Worm (Caenorhabditis elegans) whole organism, L4 larva: ENCODE measurements around the gene ZC374.2.

Experiments used
- daf-12 ChIP-seq: fragments of 150-350 bp; optimal IDR thresholded peaks from 2 replicates; lab custom pipeline; 2014; ENCODE audit warnings: missing biosample characterization, missing genetic modification reagents, missing genetic modification characterization
- hlh-30 ChIP-seq: sonication (generic microtip); optimal IDR thresholded peaks from 2 replicates; lab custom pipeline; 2017; ENCODE audit warnings: antibody characterized with exemption, mild to moderate bottlenecking, missing genetic modification characterization, missing compliant biosample characterization; ENCODE audit not compliant: insufficient read depth
- lin-38 ChIP-seq: fragments of 200-800 bp; sonication (Bioruptor generic); IDR thresholded peaks from 2 replicates; pipeline ENCODE4 v1.3.6; 2022; ENCODE audit warnings: missing genetic modification reagents, missing genetic modification characterization, missing compliant biosample characterization
- vab-7 ChIP-seq: fragments of 200-800 bp; sonication (Bioruptor generic); IDR thresholded peaks from 2 replicates; pipeline ENCODE4 v1.3.6; 2022; ENCODE audit warnings: missing genetic modification reagents, missing genetic modification characterization, missing compliant biosample characterization

- TF ChIP-seq vab-7 (GFP tag; lab: Robert Waterston, UW) = no peak
- no peak for TF ChIP-seq lin-38 (GFP tag; lab: Robert Waterston, UW)
- TF ChIP-seq hlh-30 (tag; lab: Kevin White, UChicago) = no peak
- TF ChIP-seq daf-12 (tag; lab: Kevin White, UChicago) = no peak
These were observed 48.0 kb downstream of the ZC374.2 start, which contains the start of gene grk-1 for ce11 chrX:9999192-9999591.
